Worm (Caenorhabditis elegans) whole organism, L3 larva: ENCODE results near the gene C16D9.5.

Source experiments
- R02D3.7 ChIP-seq: fragments of 150-350 bp; optimal IDR thresholded peaks from 2 replicates; lab custom pipeline; 2014; ENCODE audit warnings: missing biosample characterization, missing genetic modification characterization
- ZK546.5 ChIP-seq: sonication (generic microtip); optimal IDR thresholded peaks from 2 replicates; lab custom pipeline; 2017; ENCODE audit warnings: missing biosample characterization, missing genetic modification characterization
- aly-2 ChIP-seq: fragments of 150-350 bp; optimal IDR thresholded peaks from 2 replicates; lab custom pipeline; 2014; ENCODE audit warnings: missing biosample characterization, missing genetic modification characterization
- ama-1 ChIP-seq: fragments of 150-350 bp; optimal IDR thresholded peaks from 2 replicates; lab custom pipeline; 2018
- ceh-16 ChIP-seq: sonication (generic microtip); optimal IDR thresholded peaks from 2 replicates; lab custom pipeline; 2017; ENCODE audit warnings: missing biosample characterization, missing genetic modification characterization
- ceh-28 ChIP-seq: fragments of 150-350 bp; optimal IDR thresholded peaks from 2 replicates; lab custom pipeline; 2014; ENCODE audit warnings: missing biosample characterization, missing genetic modification reagents, missing genetic modification characterization
- ceh-82 ChIP-seq: fragments of 150-350 bp; optimal IDR thresholded peaks from 2 replicates; lab custom pipeline; 2014; ENCODE audit warnings: missing biosample characterization, missing genetic modification characterization
- daf-12 ChIP-seq: fragments of 150-350 bp; optimal IDR thresholded peaks from 2 replicates; lab custom pipeline; 2014; ENCODE audit warnings: missing biosample characterization, missing genetic modification reagents, missing genetic modification characterization
- egl-27 ChIP-seq: sonication (generic microtip); optimal IDR thresholded peaks from 4 replicates; lab custom pipeline; 2017; ENCODE audit warnings: missing biosample characterization, missing genetic modification reagents, missing genetic modification characterization
- elt-1 ChIP-seq: fragments of 150-350 bp; optimal IDR thresholded peaks from 2 replicates; lab custom pipeline; 2014; ENCODE audit warnings: missing biosample characterization, missing genetic modification characterization
- eor-1 ChIP-seq, 2 experiments: fragments of 150-350 bp; optimal IDR thresholded peaks; 2 replicates each; lab custom pipeline; 2014 to 2018; ENCODE audit warnings: missing biosample characterization in 2 of 2, missing genetic modification characterization in 2 of 2
- fkh-10 ChIP-seq: sonication (generic microtip); optimal IDR thresholded peaks from 2 replicates; lab custom pipeline; 2017; ENCODE audit warnings: missing biosample characterization, missing genetic modification reagents, missing genetic modification characterization
- fkh-2 ChIP-seq: fragments of 150-350 bp; optimal IDR thresholded peaks from 2 replicates; lab custom pipeline; 2014; ENCODE audit warnings: missing biosample characterization, missing genetic modification reagents, missing genetic modification characterization
- fos-1 ChIP-seq: fragments of 150-350 bp; optimal IDR thresholded peaks from 2 replicates; lab custom pipeline; 2014; ENCODE audit warnings: missing biosample characterization, missing genetic modification characterization
- hmg-11 ChIP-seq: sonication (generic microtip); optimal IDR thresholded peaks from 2 replicates; lab custom pipeline; 2016; ENCODE audit warnings: missing genetic modification characterization, missing compliant biosample characterization
- jun-1 ChIP-seq: fragments of 150-350 bp; optimal IDR thresholded peaks from 2 replicates; lab custom pipeline; 2014; ENCODE audit warnings: missing biosample characterization, missing genetic modification reagents, missing genetic modification characterization
- lin-15B ChIP-seq: fragments of 150-350 bp; optimal IDR thresholded peaks from 2 replicates; lab custom pipeline; 2014; ENCODE audit warnings: missing biosample characterization, missing genetic modification characterization
- lin-39 ChIP-seq: fragments of 150-350 bp; optimal IDR thresholded peaks from 2 replicates; lab custom pipeline; 2018; ENCODE audit warnings: missing biosample characterization, missing genetic modification reagents, missing genetic modification characterization
- lsy-12 ChIP-seq: sonication (generic microtip); optimal IDR thresholded peaks from 2 replicates; lab custom pipeline; 2016; ENCODE audit warnings: mild to moderate bottlenecking, missing genetic modification characterization, missing compliant biosample characterization
- mdl-1 ChIP-seq: fragments of 150-350 bp; optimal IDR thresholded peaks from 2 replicates; lab custom pipeline; 2014; ENCODE audit warnings: missing biosample characterization, missing genetic modification characterization
- mml-1 ChIP-seq: fragments of 150-350 bp; sonication (generic microtip); optimal IDR thresholded peaks from 3 replicates; lab custom pipeline; 2014; ENCODE audit warnings: missing biosample characterization, missing genetic modification characterization
- nfya-1 ChIP-seq: sonication (generic microtip); optimal IDR thresholded peaks from 2 replicates; lab custom pipeline; 2017; ENCODE audit warnings: missing genetic modification characterization, mild to moderate bottlenecking, missing compliant biosample characterization, antibody characterized with exemption, moderate library complexity; ENCODE audit not compliant: insufficient read depth
- nhr-12 ChIP-seq: fragments of 150-350 bp; optimal IDR thresholded peaks from 2 replicates; lab custom pipeline; 2014; ENCODE audit warnings: missing biosample characterization, missing genetic modification characterization
- nhr-23 ChIP-seq: fragments of 150-350 bp; optimal IDR thresholded peaks from 2 replicates; lab custom pipeline; 2014; ENCODE audit warnings: missing biosample characterization, missing genetic modification reagents, missing genetic modification characterization
- nhr-237 ChIP-seq: fragments of 150-350 bp; optimal IDR thresholded peaks from 2 replicates; lab custom pipeline; 2014; ENCODE audit warnings: missing biosample characterization, missing genetic modification characterization
- nhr-25 ChIP-seq: sonication (generic microtip); optimal IDR thresholded peaks from 2 replicates; lab custom pipeline; 2017; ENCODE audit warnings: missing biosample characterization, missing genetic modification characterization
- nhr-28 ChIP-seq: fragments of 150-350 bp; optimal IDR thresholded peaks from 2 replicates; lab custom pipeline; 2014; ENCODE audit warnings: missing biosample characterization, missing genetic modification characterization
- nhr-43 ChIP-seq: sonication (generic microtip); optimal IDR thresholded peaks from 2 replicates; lab custom pipeline; 2016; ENCODE audit warnings: mild to moderate bottlenecking, missing genetic modification characterization, missing compliant biosample characterization; ENCODE audit not compliant: poor library complexity, severe bottlenecking
- nhr-67 ChIP-seq: fragments of 150-350 bp; optimal IDR thresholded peaks from 2 replicates; lab custom pipeline; 2014; ENCODE audit warnings: missing biosample characterization, missing genetic modification characterization
- nhr-76 ChIP-seq: fragments of 150-350 bp; sonication (generic microtip); optimal IDR thresholded peaks from 5 replicates; lab custom pipeline; 2014; ENCODE audit warnings: missing biosample characterization, missing genetic modification characterization
- pqm-1 ChIP-seq: fragments of 150-350 bp; optimal IDR thresholded peaks from 2 replicates; lab custom pipeline; 2017; ENCODE audit warnings: missing biosample characterization, missing genetic modification characterization, inconsistent platforms
- sea-2 ChIP-seq: fragments of 150-350 bp; sonication (generic microtip); optimal IDR thresholded peaks from 4 replicates; lab custom pipeline; 2014; ENCODE audit warnings: missing biosample characterization, missing genetic modification reagents, missing genetic modification characterization
- skn-1 ChIP-seq: fragments of 150-350 bp; optimal IDR thresholded peaks from 2 replicates; lab custom pipeline; 2014; ENCODE audit warnings: missing biosample characterization, missing genetic modification characterization
- snpc-4 ChIP-seq: fragments of 150-350 bp; optimal IDR thresholded peaks from 2 replicates; lab custom pipeline; 2014; ENCODE audit warnings: missing biosample characterization, missing genetic modification characterization
- tbx-2 ChIP-seq: sonication (generic microtip); optimal IDR thresholded peaks from 2 replicates; lab custom pipeline; 2016; ENCODE audit warnings: mild to moderate bottlenecking, missing genetic modification characterization, missing compliant biosample characterization
- unc-62 ChIP-seq: fragments of 150-350 bp; sonication (generic microtip); optimal IDR thresholded peaks from 4 replicates; lab custom pipeline; 2014; ENCODE audit warnings: missing biosample characterization, missing genetic modification reagents, missing genetic modification characterization
- zag-1 ChIP-seq: fragments of 150-350 bp; optimal IDR thresholded peaks from 2 replicates; lab custom pipeline; 2014; ENCODE audit warnings: missing biosample characterization, missing genetic modification characterization
- ztf-11 ChIP-seq: fragments of 150-350 bp; optimal IDR thresholded peaks from 2 replicates; lab custom pipeline; 2014; ENCODE audit warnings: missing biosample characterization, missing genetic modification characterization

The C16D9.5 gene

DNA sequence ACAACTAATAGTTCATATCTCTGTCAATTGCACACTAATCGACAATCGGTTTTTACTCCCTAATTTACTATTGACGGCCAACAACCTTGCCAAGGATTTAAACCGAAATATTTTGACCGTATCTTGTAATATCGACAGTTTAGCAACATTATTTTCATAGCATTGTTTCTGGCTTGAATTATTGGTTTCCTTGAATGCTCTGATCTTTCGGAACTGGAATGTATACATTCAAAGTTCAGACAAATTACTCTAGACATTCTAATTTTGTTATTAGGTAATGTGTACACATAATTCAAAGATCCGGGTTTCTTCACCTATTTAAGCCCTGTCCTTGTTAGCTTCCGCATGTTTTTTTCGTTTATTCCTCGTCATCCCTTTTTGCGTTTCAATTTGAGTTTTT lies 18.6 kb upstream of the C16D9.5 start, which contains the start of gene C16D9.9:
C16D9.9 (plus strand) TSS at position 301 of the 400 bp plus-strand sequence.
- no peak for TF ChIP-seq nhr-237 (tag; lab: Kevin White, UChicago)

DNA sequence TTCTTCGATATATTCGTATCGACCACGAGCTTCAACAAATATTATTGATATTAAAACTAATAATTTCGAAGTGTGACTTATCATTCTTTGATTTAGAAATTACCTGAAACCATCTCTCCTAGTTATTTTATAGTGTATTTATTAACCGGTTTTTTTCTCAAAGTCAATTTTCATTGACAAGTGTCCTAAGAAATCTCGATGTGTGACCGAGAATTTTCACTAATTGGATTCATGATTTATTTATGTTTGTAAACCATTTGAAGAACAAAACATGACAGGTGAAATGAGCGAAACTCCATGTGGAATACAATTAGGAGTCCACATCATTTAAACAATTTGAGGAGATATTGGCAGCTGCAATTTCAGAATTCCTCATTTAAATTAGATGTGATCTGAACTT lies 18.1 kb upstream of the C16D9.5 start, which contains the start of gene C16D9.8:
C16D9.8 (minus strand) TSS at position 101 of the 400 bp plus-strand sequence.
- TF ChIP-seq ZK546.5 (tag; lab: Kevin White, UChicago) (no peak), nhr-76 (tag; lab: Kevin White, UChicago) (no peak)

DNA sequence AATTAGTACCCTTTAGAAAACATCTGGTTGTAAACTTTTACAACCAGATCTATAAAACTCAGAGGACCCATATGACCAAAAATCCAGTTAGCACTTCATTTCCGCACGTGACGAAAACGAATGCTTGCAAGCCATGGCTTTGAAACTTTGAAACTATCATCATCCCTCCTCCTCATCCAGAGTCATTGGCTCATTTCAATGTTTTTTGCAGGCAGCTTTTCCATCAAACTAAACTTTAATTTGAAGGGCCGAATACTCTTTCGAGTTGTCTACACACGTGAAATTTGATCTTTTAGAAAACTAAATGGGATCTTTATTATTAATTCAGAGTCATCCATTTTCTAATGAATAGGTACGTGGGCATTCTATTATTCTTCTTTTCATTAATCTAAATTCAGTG lies 16.9 kb upstream of the C16D9.5 start:
- TF ChIP-seq unc-62 (GFP tag; lab: Kevin White, UChicago), result no peak
- TF ChIP-seq ceh-82, result no peak
- no peak for TF ChIP-seq elt-1 (tag; lab: Kevin White, UChicago)
- TF ChIP-seq nhr-25, result no peak
- TF ChIP-seq nhr-12, result no peak
- TF ChIP-seq nhr-28 (tag; lab: Kevin White, UChicago), result no peak
- no peak for TF ChIP-seq nhr-43 (tag; lab: Kevin White, UChicago)
- TF ChIP-seq tbx-2, result no peak
- TF ChIP-seq lsy-12 (tag; lab: Kevin White, UChicago), result no peak
- TF ChIP-seq egl-27, result no peak
- TF ChIP-seq jun-1 (tag; lab: Kevin White, UChicago), result no peak
- no peak for TF ChIP-seq ceh-28 (tag; lab: Kevin White, UChicago)
- no peak for TF ChIP-seq skn-1 (tag; lab: Kevin White, UChicago)
- no peak for TF ChIP-seq nhr-23
- TF ChIP-seq R02D3.7 (tag; lab: Kevin White, UChicago), result no peak
- TF ChIP-seq ZK546.5 (tag; lab: Kevin White, UChicago), result no peak
- no peak for TF ChIP-seq nhr-76 (tag; lab: Kevin White, UChicago)
- TF ChIP-seq snpc-4 (tag; lab: Kevin White, UChicago), result no peak
- no peak for TF ChIP-seq mml-1 (tag; lab: Kevin White, UChicago)
- no peak for TF ChIP-seq pqm-1 (tag; lab: Kevin White, UChicago)

DNA sequence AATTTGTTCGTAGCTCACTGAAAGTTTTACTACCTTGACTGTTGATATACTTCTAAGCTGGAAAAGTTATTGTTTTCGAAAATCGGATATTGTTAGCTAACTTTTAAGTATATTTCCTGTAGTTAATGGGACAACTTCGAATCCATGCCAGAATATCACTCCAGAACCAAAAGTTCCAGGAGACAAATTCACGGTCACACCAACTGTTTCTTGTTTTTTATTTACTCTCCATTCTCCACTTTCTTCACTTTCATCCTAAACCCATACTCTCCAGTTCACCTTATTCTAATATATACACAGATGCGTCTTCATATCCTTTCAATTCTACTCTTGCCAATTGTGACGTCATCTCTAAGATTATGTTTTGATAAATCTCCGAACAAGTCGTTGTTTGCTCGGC lies 13.7 kb upstream of the C16D9.5 start, which contains the start of gene C16D9.1:
C16D9.1 (plus strand) TSS at position 301 of the 400 bp plus-strand sequence.
- TF ChIP-seq nfya-1 (tag; lab: Kevin White, UChicago), result no peak
- no peak for TF ChIP-seq zag-1 (tag; lab: Kevin White, UChicago)
- TF ChIP-seq hmg-11 (tag; lab: Kevin White, UChicago), result no peak
- no peak for TF ChIP-seq unc-62 (GFP tag; lab: Kevin White, UChicago)
- TF ChIP-seq ceh-28 (tag; lab: Kevin White, UChicago), result no peak
- TF ChIP-seq nhr-25, result no peak
- TF ChIP-seq jun-1 (tag; lab: Kevin White, UChicago), result no peak
- TF ChIP-seq mdl-1, result no peak
- TF ChIP-seq fos-1 (tag; lab: Kevin White, UChicago), result no peak
- no peak for TF ChIP-seq lin-39 (tag; lab: Kevin White, UChicago)
- no peak for TF ChIP-seq ztf-11
- no peak for TF ChIP-seq nhr-67 (tag; lab: Kevin White, UChicago)
- no peak for TF ChIP-seq lsy-12 (tag; lab: Kevin White, UChicago)
- no peak for TF ChIP-seq ceh-16 (tag; lab: Kevin White, UChicago)

DNA sequence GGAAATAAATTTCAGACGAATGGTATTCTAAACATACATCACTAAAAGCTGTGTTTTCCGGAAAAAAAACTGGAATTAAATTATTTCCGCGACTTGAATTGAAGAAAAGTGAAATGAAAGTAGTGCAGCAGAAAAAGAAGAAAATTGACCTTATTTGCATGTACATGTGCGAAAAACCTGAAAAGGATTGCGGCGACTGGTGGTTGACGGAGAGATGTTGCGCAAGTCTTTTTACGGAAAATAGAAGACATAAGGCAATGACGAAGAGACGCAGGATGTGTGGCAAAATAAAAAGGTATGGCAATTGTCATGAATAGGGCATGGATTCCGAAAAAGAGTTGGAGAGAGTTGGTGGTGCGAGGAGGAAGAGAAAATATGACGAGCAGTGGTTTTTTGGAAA lies 9.6 kb upstream of the C16D9.5 start:
- TF ChIP-seq ztf-11, result no peak
- no peak for TF ChIP-seq mdl-1
- TF ChIP-seq nhr-12, result no peak
- no peak for TF ChIP-seq lin-39 (tag; lab: Kevin White, UChicago)
- no peak for TF ChIP-seq snpc-4 (tag; lab: Kevin White, UChicago)
- TF ChIP-seq zag-1 (tag; lab: Kevin White, UChicago), result no peak
- no peak for TF ChIP-seq lsy-12 (tag; lab: Kevin White, UChicago)
- no peak for TF ChIP-seq eor-1 (tag; optimal IDR thresholded peaks at IDR 0.05; lab: Kevin White, UChicago)
- no peak for TF ChIP-seq egl-27

DNA sequence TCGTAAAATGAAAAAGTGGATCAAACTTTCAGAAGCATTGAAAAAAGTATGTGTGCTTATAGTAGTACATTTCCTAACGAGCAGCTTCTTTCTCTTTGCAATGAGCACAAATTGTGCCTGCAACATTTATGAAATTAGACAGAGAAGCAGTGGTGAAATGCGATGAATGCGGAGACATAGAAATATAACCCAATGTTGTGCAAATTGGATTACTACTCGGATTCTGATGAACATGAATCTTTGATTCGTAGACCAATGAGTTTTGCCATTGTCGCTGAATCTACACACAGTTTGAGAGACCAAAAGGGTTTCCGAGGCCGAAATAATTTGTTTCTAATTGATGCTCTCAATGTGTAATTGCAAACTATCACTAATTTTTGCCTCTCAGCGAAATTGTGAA lies 8.6 kb upstream of the C16D9.5 start:
- TF ChIP-seq unc-62 (GFP tag; lab: Kevin White, UChicago), result no peak
- TF ChIP-seq snpc-4 (tag; lab: Kevin White, UChicago), result no peak
- TF ChIP-seq aly-2, result no peak
- no peak for TF ChIP-seq fkh-2 (tag; lab: Kevin White, UChicago)
- TF ChIP-seq lin-15B (tag; lab: Kevin White, UChicago), result no peak
- no peak for TF ChIP-seq tbx-2
- no peak for TF ChIP-seq eor-1 (tag; optimal IDR thresholded peaks at IDR 0.05; lab: Kevin White, UChicago)
- no peak for TF ChIP-seq nhr-23
- TF ChIP-seq fkh-10 (GFP tag; lab: Kevin White, UChicago), result no peak
- no peak for TF ChIP-seq mml-1 (tag; lab: Kevin White, UChicago)
- TF ChIP-seq ZK546.5 (tag; lab: Kevin White, UChicago), result no peak
- TF ChIP-seq ama-1 (lab: Kevin White, UChicago), result no peak
- no peak for TF ChIP-seq daf-12 (tag; lab: Kevin White, UChicago)
- no peak for TF ChIP-seq jun-1 (tag; lab: Kevin White, UChicago)
- no peak for TF ChIP-seq zag-1 (tag; lab: Kevin White, UChicago)
- TF ChIP-seq sea-2, result no peak
